Worm (Caenorhabditis elegans) whole organism, young adult: Measurements from ENCODE around the gene Y54G2A.41.

Experiments used
- D2030.7 ChIP-seq: fragments of 200-800 bp; sonication (Bioruptor generic); IDR thresholded peaks from 2 replicates; pipeline ENCODE4 v1.3.6; 2022; ENCODE audit warnings: missing genetic modification reagents, missing genetic modification characterization, missing compliant biosample characterization
- F55B11.4 ChIP-seq: sonication (generic microtip); optimal IDR thresholded peaks from 2 replicates; lab custom pipeline; 2016; ENCODE audit warnings: missing compliant biosample characterization, missing genetic modification characterization, borderline replicate concordance; ENCODE audit not compliant: insufficient read depth
- F57A8.1 ChIP-seq: fragments of 200-800 bp; sonication (Bioruptor generic); optimal IDR thresholded peaks from 2 replicates; lab custom pipeline; 2018; ENCODE audit warnings: mild to moderate bottlenecking, missing genetic modification characterization, moderate library complexity, missing compliant biosample characterization
- dpl-1 ChIP-seq: fragments of 150-350 bp; optimal IDR thresholded peaks from 2 replicates; lab custom pipeline; 2014; ENCODE audit warnings: missing biosample characterization, missing genetic modification reagents, missing genetic modification characterization
- hmg-1.2 ChIP-seq: fragments of 200-800 bp; sonication (Bioruptor generic); IDR thresholded peaks from 2 replicates; pipeline ENCODE4 v1.3.6; 2022; ENCODE audit warnings: missing genetic modification reagents, missing genetic modification characterization, missing compliant biosample characterization
- lsy-27 ChIP-seq: sonication (generic microtip); optimal IDR thresholded peaks from 2 replicates; lab custom pipeline; 2017; ENCODE audit warnings: missing genetic modification characterization, mild to moderate bottlenecking, missing compliant biosample characterization, antibody characterized with exemption, missing genotype, borderline replicate concordance; ENCODE audit not compliant: insufficient read depth
- madf-10 ChIP-seq: sonication (generic microtip); optimal IDR thresholded peaks from 2 replicates; lab custom pipeline; 2016; ENCODE audit warnings: mild to moderate bottlenecking, missing genetic modification characterization, missing compliant biosample characterization
- pbrm-1 ChIP-seq: fragments of 200-800 bp; sonication (Bioruptor generic); IDR thresholded peaks from 2 replicates; pipeline ENCODE4 v1.3.6; 2022; ENCODE audit warnings: missing genetic modification reagents, missing genetic modification characterization, missing compliant biosample characterization
- snpc-4 ChIP-seq, 5 experiments: fragments of 150-350 bp in 1 of 5; sonication (generic microtip) in 4 of 5; optimal IDR thresholded peaks; 2 replicates each; lab custom pipeline; 2014 to 2018; ENCODE audit warnings: missing genetic modification characterization in 5 of 5, missing biosample characterization in 3 of 5, antibody characterized with exemption in 2 of 5, mild to moderate bottlenecking in 2 of 5, missing compliant biosample characterization in 2 of 5, missing genotype in 2 of 5, moderate library complexity in 2 of 5, missing genetic modification reagents in 1 of 5
- unc-130 ChIP-seq: sonication (generic microtip); optimal IDR thresholded peaks from 2 replicates; lab custom pipeline; 2016; ENCODE audit warnings: missing genetic modification reagents, missing genetic modification characterization, missing compliant biosample characterization
- ztf-3 ChIP-seq: fragments of 200-800 bp; sonication (Bioruptor generic); optimal IDR thresholded peaks from 2 replicates; lab custom pipeline; 2018; ENCODE audit warnings: mild to moderate bottlenecking, missing genetic modification characterization, missing compliant biosample characterization

- TF ChIP-seq snpc-4 (GFP tag; optimal IDR thresholded peaks at IDR 0.05; lab: Kevin White, UChicago) (no peak), snpc-4 (tag; optimal IDR thresholded peaks at IDR 0.05; lab: Kevin White, UChicago) (peak in 1 of 4 experiments; percentile 11), D2030.7 (GFP tag; lab: Robert Waterston, UW) (peak; percentile 89), ztf-3 (no peak), pbrm-1 (GFP tag; lab: Robert Waterston, UW) (0 out of 2 replicates have a peak, but pooled peaks have one; percentile 27), lsy-27 (tag; lab: Kevin White, UChicago) (no peak), hmg-1.2 (GFP tag; lab: Robert Waterston, UW) (peak; percentile 44; the same call in 1 of the 2 replicates), dpl-1 (GFP tag; lab: Kevin White, UChicago) (peak; percentile 69), unc-130 (GFP tag; lab: Kevin White, UChicago) (peak; percentile 12), F55B11.4 (no peak), F57A8.1 (GFP tag; lab: Kevin White, UChicago) (no peak), madf-10 (tag; lab: Kevin White, UChicago) (no peak)
Measured at ce11 chrIV:2782793-2783540, 31.3 kb downstream of the Y54G2A.41 start, which contains the start of gene Y54G2A.12.
